Worm (Caenorhabditis elegans): ENCODE data around the gene C06G4.4.

ce11 chrIII:8020823-8021332 is 43.3 kb upstream of the C06G4.4 start, which contains the start of gene lin-36:
- TF ChIP-seq cog-1 (tag; optimal IDR thresholded peaks at IDR 0.05) (peak; percentile 84), ref-1 (GFP tag; conservative IDR thresholded peaks at IDR 0.05) (no peak), klf-2 (GFP tag; conservative IDR thresholded peaks at IDR 0.05) (no peak), flt-1 (GFP tag; IDR thresholded peaks at IDR 0.05) (peak; percentile 48; the same call in 1 of the 2 replicates), med-1 (GFP tag; optimal IDR thresholded peaks at IDR 0.05; ENCODE audit: insufficient read depth) (no peak), ztf-29 (GFP tag; IDR thresholded peaks at IDR 0.05) (no peak)

Data from whole organism, midembryonic.